Fruit fly (Drosophila melanogaster): ENCODE data around the gene Sf3b5.

Gene Sf3b5

DNA sequence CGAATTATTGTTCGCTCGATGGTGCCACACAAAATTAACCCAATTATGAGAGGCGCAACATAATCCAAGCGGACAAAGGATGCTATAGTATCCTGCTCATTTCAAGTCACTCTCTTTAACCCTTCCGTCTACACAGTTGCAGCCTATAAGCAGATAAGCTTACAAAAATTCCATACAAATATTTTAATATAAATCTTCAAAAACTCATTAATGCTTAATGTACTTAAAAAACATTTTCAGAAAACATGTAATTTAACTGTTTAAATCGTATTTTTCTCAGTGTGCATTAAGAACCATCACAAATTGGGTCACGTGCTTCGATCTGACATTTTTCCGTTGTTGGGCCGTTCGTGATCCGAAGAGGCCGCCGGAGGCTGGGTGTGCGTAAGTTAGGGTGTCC lies 46.3 kb downstream of the Sf3b5 start (continued):
- TF ChIP-seq acj6 (GFP tag; optimal IDR thresholded peaks at IDR 0.05) = peak; percentile 63
- TF ChIP-seq dac (GFP tag; optimal IDR thresholded peaks at IDR 0.05) = no peak
- no peak for TF ChIP-seq Hr38 (GFP tag; optimal IDR thresholded peaks at IDR 0.05)
- TF ChIP-seq CG3032 (tag; optimal IDR thresholded peaks at IDR 0.05) = peak; percentile 38
- no peak; the same call in 2 of the 3 replicates for TF ChIP-seq CG6163 (GFP tag; IDR thresholded peaks at IDR 0.05)
- TF ChIP-seq Eip93F (GFP tag; optimal IDR thresholded peaks at IDR 0.05) = peak; percentile 60
- no peak for TF ChIP-seq fkh (GFP tag; optimal IDR thresholded peaks at IDR 0.05)
- peak; percentile 52 for TF ChIP-seq achi (GFP tag; optimal IDR thresholded peaks at IDR 0.05)
- TF ChIP-seq vri (GFP tag; optimal IDR thresholded peaks at IDR 0.05) = peak; percentile 28
- peak; percentile 69 for TF ChIP-seq Hr39 (GFP tag; optimal IDR thresholded peaks at IDR 0.05)
- TF ChIP-seq CG10669 (GFP tag; optimal IDR thresholded peaks at IDR 0.05) = peak; percentile 31
- TF ChIP-seq Gug (GFP tag; IDR thresholded peaks at IDR 0.05) = no peak
- TF ChIP-seq CG1621 (tag; optimal IDR thresholded peaks at IDR 0.05) = no peak
- peak; percentile 73 for TF ChIP-seq lz (GFP tag; optimal IDR thresholded peaks at IDR 0.05)
- TF ChIP-seq CG10631 (GFP tag; optimal IDR thresholded peaks at IDR 0.05) = peak; percentile 25
- TF ChIP-seq Eip75B (GFP tag; optimal IDR thresholded peaks at IDR 0.05) = peak; percentile 78
- TF ChIP-seq dsx (GFP tag; optimal IDR thresholded peaks at IDR 0.05; ENCODE audit: poor library complexity, severe bottlenecking) = no peak
- peak; percentile 48 for TF ChIP-seq Ets96B (tag; optimal IDR thresholded peaks at IDR 0.05)
- TF ChIP-seq eg (GFP tag; IDR thresholded peaks at IDR 0.05) = no peak
- TF ChIP-seq Met (GFP tag; optimal IDR thresholded peaks at IDR 0.05) = peak; percentile 87

DNA sequence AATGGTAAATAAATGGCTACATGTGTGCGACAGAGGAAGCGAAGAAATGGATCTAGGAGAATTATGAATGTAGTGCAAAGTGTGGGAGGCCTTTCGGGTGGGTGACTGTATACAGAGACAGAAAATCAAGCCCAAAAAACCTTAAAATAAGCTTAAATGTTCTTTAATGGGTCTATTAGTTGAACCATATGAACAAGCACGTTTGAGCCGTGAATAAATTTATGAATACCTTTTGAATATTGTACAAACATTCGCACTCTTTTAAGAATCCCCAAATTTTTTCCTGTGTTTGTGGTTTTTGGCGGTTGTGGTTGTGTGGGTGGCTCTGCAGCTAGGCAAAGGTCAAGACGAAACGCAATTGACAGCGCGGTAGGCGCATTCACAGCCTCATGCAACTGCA lies 48.5 kb downstream of the Sf3b5 start:
- TF ChIP-seq CG3032 (tag; optimal IDR thresholded peaks at IDR 0.05) = no peak
- peak in 1 of 2 experiments; percentile 10 for TF ChIP-seq salr (GFP tag; optimal IDR thresholded peaks at IDR 0.05)
- peak; percentile 59 for TF ChIP-seq eg (GFP tag; IDR thresholded peaks at IDR 0.05)
- peak; percentile 2 for TF ChIP-seq Hr4 (GFP tag; optimal IDR thresholded peaks at IDR 0.05)
- TF ChIP-seq svp (GFP tag) = peak; percentile 45
- peak; percentile 67 for TF ChIP-seq CG32006 (GFP tag; optimal IDR thresholded peaks at IDR 0.05)

DNA sequence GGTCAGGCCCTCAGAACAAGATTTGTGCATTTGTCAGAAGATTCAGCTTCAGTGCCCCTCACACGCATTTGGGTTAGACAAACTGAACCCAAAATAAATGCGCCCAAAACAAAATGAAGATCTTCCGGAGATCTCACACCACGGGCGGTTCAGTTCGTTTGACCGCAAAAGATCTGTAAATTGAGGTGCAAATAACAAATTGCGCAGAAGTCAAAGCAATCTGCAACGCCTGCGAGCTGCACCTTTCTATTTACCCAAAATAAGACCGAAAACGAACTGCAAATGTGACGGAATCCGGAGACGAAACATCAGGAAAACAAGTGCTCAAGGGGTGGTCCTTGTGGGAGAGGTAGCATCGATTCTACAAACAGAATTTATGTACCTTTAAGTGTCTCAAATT lies 49.6 kb downstream of the Sf3b5 start:
- TF ChIP-seq topi (GFP tag; optimal IDR thresholded peaks at IDR 0.05) (no peak), Ets21C (GFP tag; optimal IDR thresholded peaks at IDR 0.05) (no peak), Blimp-1 (GFP tag; optimal IDR thresholded peaks at IDR 0.05) (no peak), Eip93F (GFP tag; optimal IDR thresholded peaks at IDR 0.05) (no peak), CG3919 (GFP tag; optimal IDR thresholded peaks at IDR 0.05) (no peak), fd85E (GFP tag; optimal IDR thresholded peaks at IDR 0.05) (no peak), CG1621 (tag; optimal IDR thresholded peaks at IDR 0.05) (no peak), OdsH (GFP tag; optimal IDR thresholded peaks at IDR 0.05) (no peak), CG16779 (tag; optimal IDR thresholded peaks at IDR 0.05) (no peak), CG6276 (GFP tag; optimal IDR thresholded peaks at IDR 0.05) (no peak), acj6 (GFP tag; optimal IDR thresholded peaks at IDR 0.05) (no peak)
